Worm (Caenorhabditis elegans) whole organism, L2 larva: Measurements from ENCODE around the gene pdl-1.

Experiments
- C34F6.9 ChIP-seq: fragments of 150-350 bp; optimal IDR thresholded peaks from 2 replicates; lab custom pipeline; 2014; ENCODE audit warnings: missing biosample characterization, missing genetic modification characterization
- F13H6.1 ChIP-seq: sonication (generic microtip); optimal IDR thresholded peaks from 2 replicates; lab custom pipeline; 2016; ENCODE audit warnings: missing genetic modification characterization, missing compliant biosample characterization
- Y55F3AM.14 ChIP-seq: fragments of 200-800 bp; sonication (Bioruptor generic); optimal IDR thresholded peaks from 2 replicates; lab custom pipeline; 2018; ENCODE audit warnings: mild to moderate bottlenecking, missing genetic modification characterization, missing compliant biosample characterization
- alr-1 ChIP-seq: fragments of 150-350 bp; optimal IDR thresholded peaks from 2 replicates; lab custom pipeline; 2014; ENCODE audit warnings: missing biosample characterization, missing genetic modification characterization
- aly-2 ChIP-seq: fragments of 150-350 bp; optimal IDR thresholded peaks from 2 replicates; lab custom pipeline; 2014; ENCODE audit warnings: missing biosample characterization, missing genetic modification characterization
- ama-1 ChIP-seq: fragments of 150-350 bp; optimal IDR thresholded peaks from 2 replicates; lab custom pipeline; 2018; ENCODE audit warnings: inconsistent platforms
- ceh-82 ChIP-seq: fragments of 150-350 bp; optimal IDR thresholded peaks from 2 replicates; lab custom pipeline; 2014; ENCODE audit warnings: missing biosample characterization, missing genetic modification characterization
- elt-1 ChIP-seq: fragments of 150-350 bp; optimal IDR thresholded peaks from 2 replicates; lab custom pipeline; 2014; ENCODE audit warnings: missing biosample characterization, missing genetic modification characterization
- elt-3 ChIP-seq: sonication (generic microtip); optimal IDR thresholded peaks from 2 replicates; lab custom pipeline; 2017; ENCODE audit warnings: missing biosample characterization, missing genetic modification characterization
- fos-1 ChIP-seq: fragments of 150-350 bp; optimal IDR thresholded peaks from 2 replicates; lab custom pipeline; 2014; ENCODE audit warnings: missing biosample characterization, missing genetic modification characterization
- lin-13 ChIP-seq: fragments of 150-350 bp; optimal IDR thresholded peaks from 2 replicates; lab custom pipeline; 2014; ENCODE audit warnings: missing biosample characterization, missing genetic modification reagents, missing genetic modification characterization
- lin-39 ChIP-seq: fragments of 150-350 bp; optimal IDR thresholded peaks from 2 replicates; lab custom pipeline; 2014; ENCODE audit warnings: missing biosample characterization, missing genetic modification reagents, missing genetic modification characterization
- lsy-2 ChIP-seq, 2 experiments: fragments of 150-350 bp in 1 of 2; sonication (generic microtip) in 1 of 2; optimal IDR thresholded peaks; 2 replicates each; lab custom pipeline; 2014 to 2017; ENCODE audit warnings: missing biosample characterization in 2 of 2, missing genetic modification characterization in 2 of 2
- mab-5 ChIP-seq: fragments of 150-350 bp; optimal IDR thresholded peaks from 2 replicates; lab custom pipeline; 2014; ENCODE audit warnings: missing biosample characterization, missing genetic modification characterization
- mbf-1 ChIP-seq: sonication (generic microtip); optimal IDR thresholded peaks from 2 replicates; lab custom pipeline; 2017; ENCODE audit warnings: missing biosample characterization, missing genetic modification characterization
- mdl-1 ChIP-seq, 2 experiments: fragments of 150-350 bp in 1 of 2; sonication (generic microtip) in 1 of 2; optimal IDR thresholded peaks; 2 replicates each; lab custom pipeline; 2017; ENCODE audit warnings: missing biosample characterization in 2 of 2, missing genetic modification characterization in 2 of 2
- nhr-10 ChIP-seq: sonication (generic microtip); optimal IDR thresholded peaks from 2 replicates; lab custom pipeline; 2017; ENCODE audit warnings: missing biosample characterization, missing genetic modification characterization
- nhr-11 ChIP-seq: fragments of 150-350 bp; optimal IDR thresholded peaks from 2 replicates; lab custom pipeline; 2014; ENCODE audit warnings: missing biosample characterization, missing genetic modification characterization
- nhr-129 ChIP-seq: fragments of 150-350 bp; optimal IDR thresholded peaks from 2 replicates; lab custom pipeline; 2014; ENCODE audit warnings: missing biosample characterization, missing genetic modification characterization
- nhr-21 ChIP-seq: fragments of 150-350 bp; optimal IDR thresholded peaks from 2 replicates; lab custom pipeline; 2014; ENCODE audit warnings: missing biosample characterization, missing genetic modification characterization
- nhr-23 ChIP-seq: fragments of 150-350 bp; optimal IDR thresholded peaks from 2 replicates; lab custom pipeline; 2014; ENCODE audit warnings: missing biosample characterization, missing genetic modification reagents, missing genetic modification characterization
- nhr-237 ChIP-seq: fragments of 150-350 bp; optimal IDR thresholded peaks from 2 replicates; lab custom pipeline; 2014; ENCODE audit warnings: missing biosample characterization, missing genetic modification characterization
- nhr-25 ChIP-seq: fragments of 150-350 bp; sonication (generic microtip); optimal IDR thresholded peaks from 3 replicates; lab custom pipeline; 2014; ENCODE audit warnings: missing biosample characterization, missing genetic modification characterization
- nhr-77 ChIP-seq: fragments of 150-350 bp; optimal IDR thresholded peaks from 2 replicates; lab custom pipeline; 2014; ENCODE audit warnings: missing biosample characterization, missing genetic modification characterization
- peb-1 ChIP-seq: fragments of 150-350 bp; optimal IDR thresholded peaks from 2 replicates; lab custom pipeline; 2014; ENCODE audit warnings: missing biosample characterization, missing genetic modification characterization
- sem-4 ChIP-seq: fragments of 150-350 bp; optimal IDR thresholded peaks from 2 replicates; lab custom pipeline; 2014; ENCODE audit warnings: missing biosample characterization, missing genetic modification reagents, missing genetic modification characterization
- skn-1 ChIP-seq: sonication (generic microtip); optimal IDR thresholded peaks from 2 replicates; lab custom pipeline; 2017; ENCODE audit warnings: missing biosample characterization, missing genetic modification characterization
- sma-9 ChIP-seq, 2 experiments: fragments of 150-350 bp in 1 of 2; sonication (generic microtip) in 1 of 2; optimal IDR thresholded peaks; 2 replicates each; lab custom pipeline; 2014 to 2016; ENCODE audit warnings: missing genetic modification characterization in 2 of 2, mild to moderate bottlenecking in 1 of 2, missing biosample characterization in 1 of 2, missing compliant biosample characterization in 1 of 2, missing genetic modification reagents in 1 of 2, moderate library complexity in 1 of 2
- snpc-4 ChIP-seq: fragments of 150-350 bp; optimal IDR thresholded peaks from 2 replicates; lab custom pipeline; 2014; ENCODE audit warnings: missing biosample characterization, missing genetic modification characterization
- unc-39 ChIP-seq: fragments of 150-350 bp; optimal IDR thresholded peaks from 2 replicates; lab custom pipeline; 2014; ENCODE audit warnings: missing biosample characterization, missing genetic modification characterization
- unc-55 ChIP-seq: fragments of 150-350 bp; sonication (generic microtip); optimal IDR thresholded peaks from 3 replicates; lab custom pipeline; 2014; ENCODE audit warnings: missing biosample characterization, missing genetic modification reagents, missing genetic modification characterization
- unc-62 ChIP-seq: fragments of 150-350 bp; optimal IDR thresholded peaks from 2 replicates; lab custom pipeline; 2014; ENCODE audit warnings: missing biosample characterization, missing genetic modification reagents, missing genetic modification characterization
- zag-1 ChIP-seq: fragments of 150-350 bp; optimal IDR thresholded peaks from 2 replicates; lab custom pipeline; 2014; ENCODE audit warnings: missing biosample characterization, missing genetic modification characterization
- ztf-1 ChIP-seq: fragments of 200-800 bp; sonication (Bioruptor generic); conservative IDR thresholded peaks from 2 replicates; pipeline ENCODE4 v1.3.6; 2022; ENCODE audit warnings: missing genetic modification characterization, missing compliant biosample characterization
- ztf-11 ChIP-seq: sonication (generic microtip); optimal IDR thresholded peaks from 2 replicates; lab custom pipeline; 2017; ENCODE audit warnings: missing biosample characterization, missing genetic modification characterization
- ztf-4 ChIP-seq: fragments of 150-350 bp; optimal IDR thresholded peaks from 2 replicates; lab custom pipeline; 2014; ENCODE audit warnings: missing biosample characterization, missing genetic modification characterization

Gene pdl-1

ce11 chrII:7224074-7224473, 40.5 kb downstream of the pdl-1 start:
- no peak for TF ChIP-seq nhr-11
- TF ChIP-seq snpc-4 (tag; lab: Kevin White, UChicago): no peak
- no peak for TF ChIP-seq unc-39
- no peak for TF ChIP-seq ztf-4 (tag; lab: Kevin White, UChicago)
- TF ChIP-seq mbf-1 (tag; lab: Kevin White, UChicago): no peak
- TF ChIP-seq sma-9 (GFP tag; optimal IDR thresholded peaks at IDR 0.05; lab: Kevin White, UChicago): no peak
- TF ChIP-seq sma-9 (tag; optimal IDR thresholded peaks at IDR 0.05; lab: Kevin White, UChicago): no peak
- no peak for TF ChIP-seq ztf-1 (GFP tag; lab: Robert Waterston, UW)
- TF ChIP-seq zag-1 (tag; lab: Kevin White, UChicago): no peak
- no peak for TF ChIP-seq nhr-129 (tag; lab: Kevin White, UChicago)
- TF ChIP-seq lin-13 (GFP tag; lab: Kevin White, UChicago): no peak
- no peak for TF ChIP-seq nhr-77 (tag; lab: Kevin White, UChicago)
- no peak for TF ChIP-seq ztf-11

- TF ChIP-seq peb-1 (tag; lab: Kevin White, UChicago) (no peak), aly-2 (tag; lab: Kevin White, UChicago) (no peak), fos-1 (tag; lab: Kevin White, UChicago) (no peak), elt-3 (tag; lab: Kevin White, UChicago) (no peak), ztf-1 (GFP tag; lab: Robert Waterston, UW) (no peak), nhr-10 (no peak), ztf-4 (tag; lab: Kevin White, UChicago) (no peak), nhr-23 (tag; lab: Kevin White, UChicago) (no peak), lsy-2 (tag; optimal IDR thresholded peaks at IDR 0.05; lab: Kevin White, UChicago) (no peak), Y55F3AM.14 (GFP tag; lab: Kevin White, UChicago) (no peak), unc-55 (GFP tag; lab: Kevin White, UChicago) (no peak), mdl-1 (tag; optimal IDR thresholded peaks at IDR 0.05; lab: Kevin White, UChicago) (no peak), lin-39 (tag; lab: Kevin White, UChicago) (no peak), skn-1 (tag; lab: Kevin White, UChicago) (no peak), unc-62 (GFP tag; lab: Kevin White, UChicago) (no peak)
- TF ChIP-seq, all 48 proteins: peak for 0
Observed at ce11 chrII:7225864-7226522, 42.4 kb downstream of the pdl-1 start, which contains the start of gene clh-3. TSS of gene clh-3 (minus strand) at chrII:7225914.

DNA sequence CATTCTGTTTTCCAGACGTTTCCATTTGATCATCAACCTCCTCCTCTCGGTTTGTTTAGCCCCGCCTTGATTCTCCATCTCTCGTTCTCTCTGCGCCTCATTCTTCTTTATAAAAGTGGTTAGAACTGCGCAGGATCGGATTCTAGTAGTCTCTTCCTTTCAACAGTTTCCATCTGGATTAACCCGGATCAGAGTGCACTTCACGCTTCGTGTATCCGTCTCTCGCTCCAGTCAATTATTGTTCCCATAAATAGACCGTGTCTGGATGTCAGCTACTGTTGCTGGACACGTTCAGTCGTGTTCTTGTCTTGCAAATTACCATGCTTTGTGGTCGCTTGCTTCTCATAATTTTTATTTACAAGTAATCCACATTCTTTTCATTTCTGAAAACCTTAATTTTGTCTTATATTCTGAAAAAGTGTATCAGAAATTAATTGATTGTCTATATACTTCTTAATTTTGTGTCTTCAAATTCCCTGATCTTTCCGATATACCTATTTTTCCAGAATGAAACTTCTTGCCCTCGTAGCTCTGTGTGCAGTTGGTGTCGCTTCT, 45.1 kb downstream of the pdl-1 start, which contains the start of gene F32A5.4:
Gene F32A5.4, plus strand, starts transcription at position 505 of the 555 bp plus-strand sequence.
- TF ChIP-seq F13H6.1 (peak; percentile 1), nhr-25 (tag; lab: Kevin White, UChicago) (no peak), nhr-129 (tag; lab: Kevin White, UChicago) (peak; percentile 24), mab-5 (tag; lab: Kevin White, UChicago) (no peak), nhr-21 (no peak), ztf-1 (GFP tag; lab: Robert Waterston, UW) (no peak), zag-1 (tag; lab: Kevin White, UChicago) (no peak), C34F6.9 (tag; lab: Kevin White, UChicago) (no peak), alr-1 (tag; lab: Kevin White, UChicago) (no peak), peb-1 (tag; lab: Kevin White, UChicago) (no peak), mdl-1 (tag; optimal IDR thresholded peaks at IDR 0.05; lab: Kevin White, UChicago) (no peak), unc-39 (no peak), ceh-82 (tag; lab: Kevin White, UChicago) (no peak), ama-1 (lab: Kevin White, UChicago) (peak; percentile 61), sem-4 (tag; lab: Kevin White, UChicago) (no peak), lin-13 (GFP tag; lab: Kevin White, UChicago) (no peak), unc-62 (GFP tag; lab: Kevin White, UChicago) (no peak), skn-1 (tag; lab: Kevin White, UChicago) (no peak), elt-1 (tag; lab: Kevin White, UChicago) (no peak), nhr-237 (tag; lab: Kevin White, UChicago) (no peak)
